Fruit fly (Drosophila melanogaster) whole organism, larva: ENCODE measurements around the gene Or88a.

Experiments
- noc ChIP-seq: fragments of 200-800 bp; sonication (Bioruptor generic); optimal IDR thresholded peaks from 3 replicates; lab custom pipeline; 2019; ENCODE audit warnings: missing biosample characterization, mild to moderate bottlenecking, missing genetic modification characterization, moderate library complexity

Gene Or88a

dm6 chr3R:14088157-14088556 is 21.1 kb upstream of the Or88a start:
- TF ChIP-seq noc (tag; lab: Kevin White, UChicago): no peak

- no peak for TF ChIP-seq noc (tag; lab: Kevin White, UChicago)
These were observed 20.2 kb upstream of the Or88a start, which contains the start of gene Npc2b for dm6 chr3R:14088887-14089567. Npc2b (plus strand) TSS chr3R:14089517.

- no peak for TF ChIP-seq noc (tag; lab: Kevin White, UChicago)
These were observed 13.8 kb upstream of the Or88a start for dm6 chr3R:14095428-14095827.

DNA sequence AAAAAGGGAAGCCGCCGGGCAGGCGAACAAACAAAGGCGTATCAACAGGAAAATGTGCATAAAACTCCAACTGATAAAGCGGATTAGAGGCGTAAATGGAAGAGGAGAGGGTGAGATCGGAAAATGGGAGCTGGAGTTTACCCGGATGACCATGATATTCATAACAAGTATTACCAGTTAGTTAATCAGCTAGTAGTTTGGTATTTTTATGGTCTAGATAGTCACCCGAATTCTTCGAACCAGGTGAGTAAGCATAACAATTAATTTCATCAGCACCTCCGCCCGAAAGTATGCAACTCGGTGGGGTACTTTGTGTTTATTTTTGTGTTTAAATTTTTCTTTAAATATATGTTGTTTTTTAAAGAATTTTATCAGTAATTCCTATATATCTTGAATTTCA is 13.3 kb upstream of the Or88a start:
- no peak for TF ChIP-seq noc (tag; lab: Kevin White, UChicago)

dm6 chr3R:14096792-14097191 is 12.5 kb upstream of the Or88a start, which contains the start of gene CCHa1:
CCHa1 (minus strand) TSS chr3R:14096835.
- no peak for TF ChIP-seq noc (tag; lab: Kevin White, UChicago)

dm6 chr3R:14097980-14098379 is 11.3 kb upstream of the Or88a start, which contains the start of gene CG9920:
CG9920 (minus strand) TSS chr3R:14098080.
- TF ChIP-seq noc (tag; lab: Kevin White, UChicago): no peak

DNA sequence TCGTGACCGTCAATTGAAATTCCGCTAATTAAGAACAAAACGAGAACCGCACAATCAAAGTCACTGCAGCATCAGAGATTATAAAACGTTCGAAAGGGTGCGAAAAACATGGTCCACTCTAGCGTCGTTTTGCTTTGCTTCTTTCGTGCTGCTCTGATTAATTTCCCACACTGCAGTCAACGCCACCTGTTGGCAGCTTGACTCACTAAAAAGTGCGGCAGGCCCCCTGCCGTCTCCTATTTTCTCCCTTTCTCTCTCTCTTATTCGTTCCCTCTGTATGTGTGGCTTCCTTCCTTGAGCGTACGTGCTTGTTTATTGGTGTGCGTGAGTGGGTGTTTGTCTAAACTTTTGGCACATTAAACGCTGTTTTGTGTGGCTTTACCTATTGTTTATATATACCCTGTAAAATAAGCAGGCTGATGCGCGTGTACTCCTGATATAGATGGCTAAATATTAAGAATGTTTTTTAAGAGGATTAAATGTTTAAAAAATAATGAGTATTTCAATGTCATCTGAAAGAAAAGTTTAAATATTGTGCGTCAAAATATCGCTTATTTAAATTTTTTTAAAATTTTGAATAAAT is 10.6 kb upstream of the Or88a start:
- no peak for TF ChIP-seq noc (tag; lab: Kevin White, UChicago)

- TF ChIP-seq noc (tag; lab: Kevin White, UChicago): no peak
These were observed 8.3 kb upstream of the Or88a start for dm6 chr3R:14100962-14101361.

dm6 chr3R:14103022-14103421 is 6.2 kb upstream of the Or88a start, which contains the start of gene PK1-R:
PK1-R (minus strand) TSS chr3R:14103122.
- TF ChIP-seq noc (tag; lab: Kevin White, UChicago): no peak

- no peak for TF ChIP-seq noc (tag; lab: Kevin White, UChicago)
These were observed 1.6 kb upstream of the Or88a start for dm6 chr3R:14107597-14107996.

- no peak for TF ChIP-seq noc (tag; lab: Kevin White, UChicago)
These were observed 905 bp upstream of the Or88a start, which contains the start of gene CG12402 for dm6 chr3R:14108158-14108921. CG12402 (minus strand) TSS chr3R:14108321.

DNA sequence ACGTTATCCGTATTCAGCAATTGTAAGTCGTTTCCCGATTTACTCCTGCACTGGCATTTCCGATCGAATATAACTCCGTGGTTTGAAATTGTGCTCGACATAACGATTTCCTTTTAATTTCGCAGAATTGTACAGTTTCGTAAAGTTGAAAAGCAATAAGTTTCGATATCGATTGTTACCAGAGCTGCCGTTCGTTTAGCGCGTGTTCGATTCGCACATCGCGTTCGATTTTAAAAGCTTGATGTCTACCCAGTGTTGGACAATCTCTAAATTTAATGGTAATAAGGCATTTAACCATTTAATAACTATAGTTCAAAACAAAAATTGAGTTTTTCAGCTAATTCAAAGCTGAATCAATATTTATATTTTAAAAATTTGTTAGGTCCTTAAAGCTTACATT is 2.8 kb downstream of the Or88a start, which contains the start of gene CG14357:
CG14357 (minus strand) TSS at position 101 of the 400 bp plus-strand sequence.
- TF ChIP-seq noc (tag; lab: Kevin White, UChicago): no peak

dm6 chr3R:14116088-14116487 is 6.8 kb downstream of the Or88a start:
- TF ChIP-seq noc (tag; lab: Kevin White, UChicago): no peak

- no peak for TF ChIP-seq noc (tag; lab: Kevin White, UChicago)
These were observed 9.1 kb downstream of the Or88a start, which contains the start of gene Kif19A for dm6 chr3R:14118350-14118749. Kif19A (minus strand) TSS chr3R:14118450.

DNA sequence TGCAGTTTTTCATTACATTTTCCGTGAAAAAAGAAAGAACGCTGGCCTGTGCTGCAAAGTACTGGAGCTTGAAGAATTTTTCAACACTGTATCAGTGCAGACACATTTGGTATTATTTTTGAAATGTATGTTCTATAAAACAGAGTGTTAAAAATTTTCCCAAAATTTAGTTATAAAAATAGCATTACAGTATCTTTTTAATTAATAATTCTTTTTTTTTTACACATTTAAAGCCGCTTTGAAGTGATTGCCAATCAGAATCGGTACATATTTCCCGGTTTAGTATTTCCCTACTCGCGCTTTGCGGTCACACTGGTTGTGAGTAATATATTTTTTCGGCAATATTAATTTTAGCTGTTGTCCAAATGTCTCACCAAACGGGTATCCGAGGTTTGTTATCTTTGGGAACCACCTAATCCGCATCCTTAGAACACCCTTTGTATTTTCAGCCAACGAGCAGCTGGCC is 13.1 kb downstream of the Or88a start, which contains the start of the genes Abi and twf:
Abi (minus strand) TSS at position 74 of the 466 bp plus-strand sequence.
twf (plus strand) TSS at position 308 of the 466 bp plus-strand sequence.
- TF ChIP-seq noc (tag; lab: Kevin White, UChicago): no peak
